Fruit fly (Drosophila melanogaster) whole organism, embryonic: ENCODE measurements around the gene Gr5a.

Experiments used
- Adf1 ChIP-seq: fragments of 200-800 bp; sonication (Bioruptor generic); IDR thresholded peaks from 2 replicates; pipeline ENCODE4 v1.3.6; 2022; ENCODE audit warnings: missing biosample characterization, missing genetic modification characterization
- Aef1 ChIP-seq: fragments of 200-800 bp; sonication (Bioruptor generic); IDR thresholded peaks from 3 replicates; pipeline ENCODE4 v1.3.6; 2022; ENCODE audit warnings: missing biosample characterization, missing genetic modification characterization
- CG10267 ChIP-seq: fragments of 200-800 bp; sonication (Bioruptor generic); optimal IDR thresholded peaks from 2 replicates; lab custom pipeline; 2018; ENCODE audit warnings: missing biosample characterization, mild to moderate bottlenecking, missing genetic modification characterization, moderate library complexity
- CG10654 ChIP-seq: fragments of 200-800 bp; sonication (Bioruptor generic); optimal IDR thresholded peaks from 2 replicates; lab custom pipeline; 2016; ENCODE audit warnings: missing biosample characterization, missing genetic modification characterization
- CG11398 ChIP-seq: fragments of 200-800 bp; sonication (Bioruptor generic); optimal IDR thresholded peaks from 2 replicates; lab custom pipeline; 2016; ENCODE audit warnings: missing biosample characterization, missing genetic modification characterization
- CG11560 ChIP-seq: fragments of 200-800 bp; sonication (Bioruptor generic); IDR thresholded peaks from 3 replicates; pipeline ENCODE4 v1.3.6; 2022; ENCODE audit warnings: missing biosample characterization, missing genetic modification characterization
- CG11696 ChIP-seq: fragments of 200-800 bp; sonication (Bioruptor generic); IDR thresholded peaks from 2 replicates; pipeline ENCODE4 v1.3.6; 2022; ENCODE audit warnings: missing biosample characterization, missing genetic modification characterization
- CG12744 ChIP-seq: fragments of 200-800 bp; sonication (Bioruptor generic); optimal IDR thresholded peaks from 2 replicates; lab custom pipeline; 2016; ENCODE audit warnings: missing biosample characterization, missing genetic modification characterization
- CG13894 ChIP-seq: fragments of 200-800 bp; sonication (Bioruptor generic); optimal IDR thresholded peaks from 3 replicates; lab custom pipeline; 2018; ENCODE audit warnings: missing biosample characterization, mild to moderate bottlenecking, missing genetic modification characterization, moderate library complexity
- CG16863 ChIP-seq: fragments of 200-800 bp; sonication (Bioruptor generic); optimal IDR thresholded peaks from 3 replicates; lab custom pipeline; 2016; ENCODE audit warnings: missing biosample characterization, missing genetic modification characterization
- CG17361 ChIP-seq: fragments of 200-800 bp; sonication (Bioruptor generic); IDR thresholded peaks from 3 replicates; pipeline ENCODE4 v1.3.6; 2022; ENCODE audit warnings: missing biosample characterization, missing genetic modification characterization
- CG18599 ChIP-seq: fragments of 200-800 bp; sonication (Bioruptor generic); optimal IDR thresholded peaks from 3 replicates; lab custom pipeline; 2017; ENCODE audit warnings: missing biosample characterization, missing genetic modification characterization, mild to moderate bottlenecking, moderate library complexity, missing genetic modification reagents
- CG30431 ChIP-seq: fragments of 200-800 bp; sonication (Bioruptor generic); optimal IDR thresholded peaks from 2 replicates; lab custom pipeline; 2017; ENCODE audit warnings: missing biosample characterization, missing genetic modification characterization
- CG3065 ChIP-seq: fragments of 200-800 bp; sonication (Bioruptor generic); optimal IDR thresholded peaks from 2 replicates; lab custom pipeline; 2016; ENCODE audit warnings: missing biosample characterization, missing genetic modification characterization
- CG3163 ChIP-seq: fragments of 200-800 bp; sonication (Bioruptor generic); optimal IDR thresholded peaks from 3 replicates; lab custom pipeline; 2016; ENCODE audit warnings: missing biosample characterization, missing genetic modification characterization
- CG4360 ChIP-seq: fragments of 200-800 bp; sonication (Bioruptor generic); IDR thresholded peaks from 2 replicates; pipeline ENCODE4 v1.3.6; 2022; ENCODE audit warnings: missing biosample characterization, missing genetic modification characterization
- CG43689 ChIP-seq: fragments of 200-800 bp; sonication (Bioruptor generic); IDR thresholded peaks from 2 replicates; pipeline ENCODE4 v1.3.6; 2022; ENCODE audit warnings: missing biosample characterization, missing genetic modification characterization
- CG4707 ChIP-seq: fragments of 200-800 bp; sonication (Bioruptor generic); optimal IDR thresholded peaks from 2 replicates; lab custom pipeline; 2018; ENCODE audit warnings: missing biosample characterization, mild to moderate bottlenecking, missing genetic modification characterization, moderate library complexity
- CG4820 ChIP-seq: fragments of 200-800 bp; sonication (Bioruptor generic); optimal IDR thresholded peaks from 3 replicates; lab custom pipeline; 2016; ENCODE audit warnings: missing biosample characterization, missing genetic modification characterization
- CG7928 ChIP-seq: fragments of 200-800 bp; sonication (Bioruptor generic); optimal IDR thresholded peaks from 2 replicates; lab custom pipeline; 2017; ENCODE audit warnings: missing biosample characterization, mild to moderate bottlenecking, missing genetic modification characterization
- CG9797 ChIP-seq: fragments of 200-800 bp; sonication (Bioruptor generic); optimal IDR thresholded peaks from 3 replicates; lab custom pipeline; 2018; ENCODE audit warnings: missing biosample characterization, mild to moderate bottlenecking, missing genetic modification characterization
- CG9876 ChIP-seq: fragments of 200-800 bp; sonication (Bioruptor generic); optimal IDR thresholded peaks from 2 replicates; lab custom pipeline; 2016; ENCODE audit warnings: missing biosample characterization, missing genetic modification characterization
- CrebB ChIP-seq: fragments of 200-800 bp; sonication (Bioruptor generic); optimal IDR thresholded peaks from 3 replicates; lab custom pipeline; 2018; ENCODE audit warnings: missing biosample characterization, mild to moderate bottlenecking, missing genetic modification characterization
- Dek ChIP-seq: fragments of 200-800 bp; sonication (Bioruptor generic); optimal IDR thresholded peaks from 3 replicates; lab custom pipeline; 2019; ENCODE audit warnings: missing biosample characterization, mild to moderate bottlenecking, missing genetic modification characterization, moderate library complexity
- Dip2 ChIP-seq: fragments of 200-800 bp; sonication (Bioruptor generic); IDR thresholded peaks from 2 replicates; pipeline ENCODE4 v1.3.6; 2022; ENCODE audit warnings: missing biosample characterization, missing genetic modification characterization
- Eip74EF ChIP-seq, 2 experiments: fragments of 200-800 bp in 1 of 2; fragments of >200 bp in 1 of 2; sonication (Bioruptor generic) in 1 of 2; optimal IDR thresholded peaks; 2 replicates each; lab custom pipeline; 2017 to 2019; ENCODE audit warnings: missing biosample characterization in 2 of 2, missing genetic modification characterization in 2 of 2, mild to moderate bottlenecking in 1 of 2, moderate library complexity in 1 of 2
- Elba2 ChIP-seq: fragments of 200-800 bp; sonication (Bioruptor generic); optimal IDR thresholded peaks from 3 replicates; lab custom pipeline; 2016; ENCODE audit warnings: missing biosample characterization, missing genetic modification characterization
- Ets97D ChIP-seq: fragments of 200-800 bp; sonication (Bioruptor generic); optimal IDR thresholded peaks from 3 replicates; lab custom pipeline; 2016; ENCODE audit warnings: missing biosample characterization, missing genetic modification characterization
- Fer1 ChIP-seq: fragments of 200-800 bp; sonication (Bioruptor generic); optimal IDR thresholded peaks from 2 replicates; lab custom pipeline; 2017; ENCODE audit warnings: missing biosample characterization, mild to moderate bottlenecking, missing genetic modification characterization
- GATAe ChIP-seq: fragments of 200-800 bp; sonication (Bioruptor generic); conservative IDR thresholded peaks from 2 replicates; pipeline ENCODE4 v1.3.6; 2022; ENCODE audit warnings: missing biosample characterization, missing genetic modification characterization
- MTF-1 ChIP-seq: fragments of 200-800 bp; sonication (Bioruptor generic); optimal IDR thresholded peaks from 2 replicates; lab custom pipeline; 2018; ENCODE audit warnings: missing biosample characterization, mild to moderate bottlenecking, missing genetic modification characterization, borderline replicate concordance
- NFAT ChIP-seq: fragments of 200-800 bp; sonication (Bioruptor generic); IDR thresholded peaks from 2 replicates; pipeline ENCODE4 v1.3.6; 2022; ENCODE audit warnings: missing biosample characterization, missing genetic modification characterization
- Nf-YB ChIP-seq: fragments of 200-800 bp; sonication (Bioruptor generic); optimal IDR thresholded peaks from 3 replicates; lab custom pipeline; 2019; ENCODE audit warnings: missing biosample characterization, mild to moderate bottlenecking, missing genetic modification characterization, moderate library complexity
- NfI ChIP-seq: fragments of 200-800 bp; sonication (Bioruptor generic); optimal IDR thresholded peaks from 3 replicates; lab custom pipeline; 2018; ENCODE audit warnings: missing biosample characterization, mild to moderate bottlenecking, missing genetic modification characterization, moderate library complexity
- Sox102F ChIP-seq: fragments of 200-800 bp; sonication (Bioruptor generic); optimal IDR thresholded peaks from 2 replicates; lab custom pipeline; 2018; ENCODE audit warnings: missing biosample characterization, mild to moderate bottlenecking, missing genetic modification characterization, moderate library complexity
- Sry-β ChIP-seq: fragments of 200-800 bp; sonication (Bioruptor generic); optimal IDR thresholded peaks from 2 replicates; lab custom pipeline; 2018; ENCODE audit warnings: missing biosample characterization, mild to moderate bottlenecking, missing genetic modification characterization, moderate library complexity
- Xrp1 ChIP-seq: fragments of 200-800 bp; sonication (Bioruptor generic); IDR thresholded peaks from 2 replicates; pipeline ENCODE4 v1.3.6; 2022; ENCODE audit warnings: missing biosample characterization, missing genetic modification characterization
- ab ChIP-seq: fragments of 200-800 bp; sonication (Bioruptor generic); optimal IDR thresholded peaks from 2 replicates; lab custom pipeline; 2016; ENCODE audit warnings: missing biosample characterization, missing genetic modification characterization
- al ChIP-seq: fragments of 200-800 bp; sonication (Bioruptor generic); IDR thresholded peaks from 2 replicates; pipeline ENCODE4 v1.3.6; 2022; ENCODE audit warnings: missing biosample characterization, missing genetic modification characterization
- ara ChIP-seq: fragments of 200-800 bp; sonication (Bioruptor generic); IDR thresholded peaks from 2 replicates; pipeline ENCODE4 v1.3.6; 2022; ENCODE audit warnings: missing biosample characterization, missing genetic modification characterization
- ato ChIP-seq: fragments of 200-800 bp; sonication (Bioruptor generic); IDR thresholded peaks from 2 replicates; pipeline ENCODE4 v1.3.6; 2022; ENCODE audit warnings: missing biosample characterization, missing genetic modification characterization; ENCODE audit not compliant: partially characterized antibody
- crc ChIP-seq: fragments of 200-800 bp; sonication (Bioruptor generic); optimal IDR thresholded peaks from 2 replicates; lab custom pipeline; 2016; ENCODE audit warnings: missing biosample characterization, missing genetic modification characterization
- dan ChIP-seq: fragments of 200-800 bp; sonication (Bioruptor generic); IDR thresholded peaks from 2 replicates; pipeline ENCODE4 v1.3.6; 2022; ENCODE audit warnings: missing biosample characterization, missing genetic modification characterization
- ftz-f1 ChIP-seq: fragments of 200-800 bp; sonication (Bioruptor generic); optimal IDR thresholded peaks from 2 replicates; lab custom pipeline; 2016; ENCODE audit warnings: missing biosample characterization, missing genetic modification characterization
- gfzf ChIP-seq: fragments of 200-800 bp; sonication (Bioruptor generic); optimal IDR thresholded peaks from 2 replicates; lab custom pipeline; 2016; ENCODE audit warnings: missing biosample characterization, mild to moderate bottlenecking, missing genetic modification characterization, moderate library complexity
- gsb ChIP-seq: fragments of 200-800 bp; sonication (Bioruptor generic); IDR thresholded peaks from 2 replicates; pipeline ENCODE4 v1.3.6; 2022; ENCODE audit warnings: missing biosample characterization, missing genetic modification characterization
- insv ChIP-seq, 2 experiments: fragments of 200-800 bp; sonication (Bioruptor generic); optimal IDR thresholded peaks; 3 replicates each; lab custom pipeline; 2016 to 2018; ENCODE audit warnings: missing biosample characterization in 2 of 2, missing genetic modification characterization in 2 of 2
- jing ChIP-seq: fragments of 200-800 bp; sonication (Bioruptor generic); optimal IDR thresholded peaks from 2 replicates; lab custom pipeline; 2018; ENCODE audit warnings: missing biosample characterization, mild to moderate bottlenecking, missing genetic modification characterization
- ranshi ChIP-seq: fragments of 200-800 bp; sonication (Bioruptor generic); IDR thresholded peaks from 2 replicates; pipeline ENCODE4 v1.3.6; 2022; ENCODE audit warnings: missing biosample characterization, missing genetic modification characterization
- sens ChIP-seq: fragments of 200-800 bp; sonication (Bioruptor generic); peaks from one replicate; lab custom pipeline; 2016; ENCODE audit warnings: missing biosample characterization, missing genetic modification characterization
- wdn ChIP-seq: fragments of 200-800 bp; sonication (Bioruptor generic); IDR thresholded peaks from 2 replicates; pipeline ENCODE4 v1.3.6; 2022; ENCODE audit warnings: missing biosample characterization, missing genetic modification characterization
- wek ChIP-seq: fragments of 200-800 bp; sonication (Bioruptor generic); optimal IDR thresholded peaks from 3 replicates; lab custom pipeline; 2018; ENCODE audit warnings: missing biosample characterization, mild to moderate bottlenecking, missing genetic modification characterization, moderate library complexity

Gene Gr5a

DNA sequence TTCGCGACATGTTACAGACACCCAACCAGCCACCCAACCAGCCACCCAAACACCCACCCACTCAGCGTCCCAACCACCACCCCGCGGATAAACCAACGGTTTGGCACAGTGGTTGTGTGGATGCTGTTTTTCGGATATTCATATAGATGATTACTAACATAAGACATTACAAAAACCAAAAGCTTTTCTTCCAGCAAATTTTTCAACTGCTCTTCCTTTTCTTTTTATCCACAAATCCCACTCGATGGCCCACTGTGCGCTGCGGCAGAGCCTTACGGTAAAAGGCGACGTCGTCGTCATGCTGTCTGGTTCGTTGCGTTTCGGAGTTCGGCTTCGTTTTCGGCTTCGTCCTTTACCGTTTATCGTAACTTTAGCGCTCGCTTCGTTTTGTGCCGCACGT lies 41.8 kb upstream of the Gr5a start (continued):
- no peak for TF ChIP-seq ftz-f1
- TF ChIP-seq Eip74EF (GFP tag; optimal IDR thresholded peaks at IDR 0.05; lab: Kevin White, UChicago), result no peak
- no peak for TF ChIP-seq wdn
- no peak for TF ChIP-seq ato (GFP tag; lab: Robert Waterston, UW)
- no peak for TF ChIP-seq CG3065
- TF ChIP-seq GATAe (GFP tag; lab: Robert Waterston, UW), result no peak
- TF ChIP-seq Elba2 (GFP tag; lab: Kevin White, UChicago), result no peak
- TF ChIP-seq CG12744 (GFP tag; lab: Kevin White, UChicago), result no peak
- peak; percentile 59 for TF ChIP-seq Sox102F (GFP tag; lab: Kevin White, UChicago)
- peak; percentile 88 for TF ChIP-seq CG18599 (GFP tag; lab: Kevin White, UChicago)
- TF ChIP-seq CG11696, result 0 out of 2 replicates have a peak, but pooled peaks have one; percentile 16
- peak; percentile 14 for TF ChIP-seq CrebB (tag; lab: Kevin White, UChicago)
- TF ChIP-seq MTF-1 (GFP tag; lab: Kevin White, UChicago), result peak; percentile 35
- TF ChIP-seq Xrp1 (GFP tag; lab: Robert Waterston, UW), result peak; percentile 81
- peak; percentile 29 for TF ChIP-seq CG30431 (GFP tag; lab: Kevin White, UChicago)
- TF ChIP-seq CG16863 (GFP tag; lab: Kevin White, UChicago), result peak; percentile 51
- peak; percentile 88 for TF ChIP-seq Adf1 (GFP tag; lab: Robert Waterston, UW)
- no peak for TF ChIP-seq Ets97D (GFP tag; lab: Kevin White, UChicago)
- TF ChIP-seq CG10267 (tag; lab: Kevin White, UChicago), result peak; percentile 8
- TF ChIP-seq NfI (GFP tag; lab: Kevin White, UChicago), result peak; percentile 53
- peak; percentile 47 for TF ChIP-seq sens (GFP tag; lab: Kevin White, UChicago)
- TF ChIP-seq CG9876, result no peak
- TF ChIP-seq CG4820 (GFP tag; lab: Kevin White, UChicago), result peak; percentile 25
- no peak for TF ChIP-seq crc
- TF ChIP-seq Fer1, result peak; percentile 83
- no peak for TF ChIP-seq CG7928 (GFP tag; lab: Kevin White, UChicago)
- TF ChIP-seq gfzf (GFP tag; lab: Kevin White, UChicago), result no peak
- TF ChIP-seq CG4360 (GFP tag; lab: Robert Waterston, UW), result no peak; the same call in 1 of the 2 replicates
- no peak for TF ChIP-seq ab (GFP tag; lab: Kevin White, UChicago)
- no peak for TF ChIP-seq wek (GFP tag; lab: Kevin White, UChicago)
- TF ChIP-seq CG3163, result no peak
- no peak for TF ChIP-seq Dip2
- no peak for TF ChIP-seq Nf-YB
- TF ChIP-seq CG43689 (GFP tag; lab: Robert Waterston, UW), result no peak
- no peak for TF ChIP-seq al
- no peak for TF ChIP-seq CG10654 (GFP tag; lab: Kevin White, UChicago)
- TF ChIP-seq NFAT (GFP tag; lab: Robert Waterston, UW), result 0 out of 2 replicates have a peak, but pooled peaks have one; percentile 19
- no peak for TF ChIP-seq CG11398 (GFP tag; lab: Kevin White, UChicago)
- TF ChIP-seq Dek, result peak; percentile 51
- TF ChIP-seq CG11560 (tag; lab: Robert Waterston, UW), result no peak
- TF ChIP-seq CG17361 (GFP tag; lab: Robert Waterston, UW), result peak; percentile 40; the same call in 1 of the 3 replicates
- peak; percentile 49; the same call in 1 of the 3 replicates for TF ChIP-seq Aef1 (GFP tag; lab: Robert Waterston, UW)
- peak; percentile 81 for TF ChIP-seq CG13894 (tag; lab: Kevin White, UChicago)
- no peak for TF ChIP-seq dan (GFP tag; lab: Robert Waterston, UW)
- TF ChIP-seq ranshi (GFP tag; lab: Robert Waterston, UW), result peak; percentile 56
- TF ChIP-seq CG4707 (GFP tag; lab: Kevin White, UChicago), result peak; percentile 95
- peak; percentile 78 for TF ChIP-seq ara (GFP tag; lab: Robert Waterston, UW)
- TF ChIP-seq gsb, result no peak
- TF ChIP-seq Sry-β, result no peak
- TF ChIP-seq insv (GFP tag; optimal IDR thresholded peaks at IDR 0.05; lab: Kevin White, UChicago), result no peak
- TF ChIP-seq CG9797, result no peak
- TF ChIP-seq jing (GFP tag; lab: Kevin White, UChicago), result peak; percentile 24
